Fruit fly (Drosophila melanogaster): ENCODE measurements around the gene Noa36.

The Noa36 gene

DNA sequence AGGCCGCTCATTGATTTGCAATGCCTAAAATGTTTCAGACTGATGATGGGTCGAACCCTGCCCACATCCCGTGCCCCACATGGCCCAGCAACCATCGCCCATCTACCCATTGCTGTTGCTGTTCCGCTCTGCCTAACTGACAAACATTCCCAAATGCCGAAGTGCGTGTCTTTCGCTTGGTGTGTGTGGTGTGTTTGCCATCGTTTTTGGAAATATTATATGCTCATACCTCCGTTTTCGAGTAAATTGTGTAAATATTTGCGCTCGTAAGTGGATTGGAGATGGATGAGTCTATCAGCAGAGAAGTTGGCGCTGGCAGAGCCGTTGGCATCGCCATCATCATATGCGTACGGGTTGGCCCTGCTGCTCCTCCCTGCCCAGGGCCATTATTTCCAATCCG, 1.6 kb downstream of the Noa36 start:
- TF ChIP-seq cic (GFP tag; optimal IDR thresholded peaks at IDR 0.05), result no peak
- no peak for TF ChIP-seq CG1620 (GFP tag; optimal IDR thresholded peaks at IDR 0.05)

DNA sequence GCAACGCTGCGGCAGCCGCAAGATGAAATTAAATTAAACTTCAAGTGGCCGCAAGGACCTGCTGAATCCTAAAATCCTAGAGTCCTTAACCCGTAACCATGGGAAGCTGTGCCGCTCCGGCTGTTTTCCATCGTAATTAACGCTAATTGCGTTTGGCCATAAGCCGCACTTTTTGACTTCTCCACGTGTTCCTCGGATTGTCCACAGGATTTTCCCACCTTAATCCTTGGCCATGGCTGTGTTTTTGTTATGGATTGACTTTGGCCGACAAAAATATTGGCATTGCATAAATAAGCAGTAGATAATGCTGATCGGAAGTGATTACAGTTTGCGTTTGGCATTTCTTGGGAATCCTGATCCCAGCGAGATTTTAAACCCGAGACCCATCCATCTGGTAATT, 2.7 kb downstream of the Noa36 start:
- no peak for TF ChIP-seq pad (GFP tag; optimal IDR thresholded peaks at IDR 0.05)
- no peak for TF ChIP-seq CG7045 (GFP tag; optimal IDR thresholded peaks at IDR 0.05)
- no peak for TF ChIP-seq Hr96 (GFP tag; optimal IDR thresholded peaks at IDR 0.05)
- TF ChIP-seq cic (GFP tag; optimal IDR thresholded peaks at IDR 0.05), result no peak
- TF ChIP-seq cnc (optimal IDR thresholded peaks at IDR 0.05), result no peak
- TF ChIP-seq Clk (GFP tag; optimal IDR thresholded peaks at IDR 0.05), result no peak

DNA sequence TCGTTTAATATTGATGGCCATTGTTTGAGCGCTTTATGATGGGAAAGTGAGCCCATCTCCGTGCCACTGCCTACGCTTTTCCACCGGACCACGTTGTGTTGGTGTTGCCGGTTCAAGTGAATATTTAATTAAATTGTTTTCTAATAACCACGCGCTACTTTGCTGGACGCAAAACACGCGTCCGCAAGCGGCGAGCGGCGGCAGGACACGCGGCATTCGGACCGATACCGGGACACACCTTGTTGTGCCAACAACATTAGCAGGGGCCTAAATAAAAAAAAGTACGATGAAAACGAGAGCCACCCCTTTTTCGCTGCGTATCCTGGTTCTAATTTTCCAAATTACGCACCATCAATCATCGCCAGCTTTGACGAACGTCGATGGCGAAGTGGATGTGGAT, 3.2 kb downstream of the Noa36 start:
- TF ChIP-seq CG12768 (GFP tag; optimal IDR thresholded peaks at IDR 0.05) (no peak), Crg-1 (GFP tag; optimal IDR thresholded peaks at IDR 0.05) (no peak), CG14711 (tag; optimal IDR thresholded peaks at IDR 0.05) (no peak), CG33017 (tag; optimal IDR thresholded peaks at IDR 0.05) (no peak), toe (GFP tag; optimal IDR thresholded peaks at IDR 0.05) (no peak), CG11617 (GFP tag; optimal IDR thresholded peaks at IDR 0.05) (no peak), Mnt (GFP tag; optimal IDR thresholded peaks at IDR 0.05) (no peak), Hr96 (GFP tag; optimal IDR thresholded peaks at IDR 0.05) (no peak), Clk (GFP tag; optimal IDR thresholded peaks at IDR 0.05) (no peak), cic (GFP tag; optimal IDR thresholded peaks at IDR 0.05) (no peak), pad (GFP tag; optimal IDR thresholded peaks at IDR 0.05) (no peak), kay (GFP tag; ENCODE audit: borderline replicate concordance) (no peak), ovo (GFP tag; optimal IDR thresholded peaks at IDR 0.05) (no peak), CG1620 (GFP tag; optimal IDR thresholded peaks at IDR 0.05) (no peak), tj (GFP tag; optimal IDR thresholded peaks at IDR 0.05) (no peak), CG7101 (tag; optimal IDR thresholded peaks at IDR 0.05) (no peak), cnc (optimal IDR thresholded peaks at IDR 0.05) (no peak), CG5204 (GFP tag; optimal IDR thresholded peaks at IDR 0.05) (no peak)

DNA sequence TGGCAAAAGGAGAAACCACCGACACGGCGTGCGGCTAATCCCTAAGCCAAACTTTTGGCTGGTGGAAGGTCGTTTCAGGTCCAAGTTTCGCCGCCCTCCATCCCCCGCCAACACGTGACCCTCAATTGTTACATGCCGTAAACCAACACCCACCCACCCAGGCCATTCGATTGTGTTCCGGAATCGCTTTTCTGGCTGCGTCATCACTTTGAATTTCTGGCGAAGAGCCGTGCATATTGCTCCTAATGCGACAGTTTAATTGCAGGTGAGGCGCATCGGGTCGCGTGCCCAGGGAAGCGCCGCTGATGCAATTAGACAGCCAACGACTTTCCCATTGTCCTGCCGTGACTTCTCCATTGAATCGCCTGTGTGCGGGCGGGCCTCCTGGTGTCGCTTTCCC, 4.2 kb downstream of the Noa36 start:
- TF ChIP-seq Clk (GFP tag; optimal IDR thresholded peaks at IDR 0.05) (no peak), CG33017 (tag; optimal IDR thresholded peaks at IDR 0.05) (no peak), toe (GFP tag; optimal IDR thresholded peaks at IDR 0.05) (no peak), CG11617 (GFP tag; optimal IDR thresholded peaks at IDR 0.05) (no peak), CG14711 (tag; optimal IDR thresholded peaks at IDR 0.05) (no peak), Crg-1 (GFP tag; optimal IDR thresholded peaks at IDR 0.05) (no peak), CG12768 (GFP tag; optimal IDR thresholded peaks at IDR 0.05) (no peak), pad (GFP tag; optimal IDR thresholded peaks at IDR 0.05) (no peak), bab1 (GFP tag; optimal IDR thresholded peaks at IDR 0.05) (no peak), cic (GFP tag; optimal IDR thresholded peaks at IDR 0.05) (no peak)

DNA sequence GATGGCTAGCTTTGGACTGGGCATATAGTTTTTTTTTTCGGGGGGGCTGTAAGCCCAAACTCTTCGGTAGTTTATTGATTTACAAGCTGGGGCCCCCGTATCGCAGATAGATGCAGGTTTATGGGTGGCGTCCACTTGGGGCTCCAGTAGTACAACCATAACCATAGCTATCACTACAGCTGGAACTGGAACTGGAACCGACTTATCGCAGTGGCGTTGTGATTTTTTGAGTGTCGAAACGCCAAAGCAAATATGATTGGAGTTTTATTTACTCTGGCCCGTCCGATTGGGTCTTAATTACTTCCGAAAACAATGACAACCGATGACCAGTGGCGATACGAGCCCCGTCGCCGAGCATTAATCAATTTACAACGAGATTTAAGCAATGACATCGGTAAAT, 8.6 kb downstream of the Noa36 start:
- TF ChIP-seq Crg-1 (GFP tag; optimal IDR thresholded peaks at IDR 0.05) (no peak), CG7045 (GFP tag; optimal IDR thresholded peaks at IDR 0.05) (peak; percentile 20), tj (GFP tag; optimal IDR thresholded peaks at IDR 0.05) (no peak), CG7101 (tag; optimal IDR thresholded peaks at IDR 0.05) (peak; percentile 12), CG11617 (GFP tag; optimal IDR thresholded peaks at IDR 0.05) (peak; percentile 13), cic (GFP tag; optimal IDR thresholded peaks at IDR 0.05) (peak; percentile 45), CG12768 (GFP tag; optimal IDR thresholded peaks at IDR 0.05) (peak; percentile 33)

DNA sequence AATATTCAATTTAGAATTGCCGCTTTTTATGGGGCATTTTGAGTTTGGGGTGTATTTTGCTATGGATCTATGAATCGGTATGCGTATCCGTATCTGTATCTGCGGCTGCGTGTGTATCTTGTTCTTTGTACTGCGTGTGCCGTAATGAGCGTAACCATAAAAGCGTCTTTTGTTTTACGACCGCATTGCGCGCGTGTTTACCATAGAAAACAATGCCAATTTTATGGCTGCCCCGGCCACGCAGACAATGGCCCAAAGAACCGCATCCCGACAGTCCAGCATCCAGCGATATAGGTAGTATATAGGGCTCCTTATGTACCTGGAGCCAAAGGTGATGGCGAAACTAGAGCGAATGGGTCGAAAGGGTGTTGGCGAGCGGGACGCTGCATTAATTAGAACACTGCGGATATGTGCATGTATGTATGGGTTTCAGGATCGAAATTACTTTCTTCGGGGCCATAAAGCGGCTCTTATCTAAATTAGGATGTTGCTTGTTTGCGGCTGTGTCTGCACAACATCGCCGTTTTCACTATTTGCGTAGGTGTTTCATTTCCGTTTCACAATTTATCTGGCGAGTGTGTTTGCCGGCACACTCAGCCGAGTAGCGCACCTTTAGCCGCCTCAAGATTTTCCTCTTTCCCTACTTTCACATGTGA, 10.6 kb downstream of the Noa36 start:
- TF ChIP-seq toe (GFP tag; optimal IDR thresholded peaks at IDR 0.05) (no peak), kay (GFP tag; ENCODE audit: borderline replicate concordance) (no peak), pad (GFP tag; optimal IDR thresholded peaks at IDR 0.05) (no peak)

DNA sequence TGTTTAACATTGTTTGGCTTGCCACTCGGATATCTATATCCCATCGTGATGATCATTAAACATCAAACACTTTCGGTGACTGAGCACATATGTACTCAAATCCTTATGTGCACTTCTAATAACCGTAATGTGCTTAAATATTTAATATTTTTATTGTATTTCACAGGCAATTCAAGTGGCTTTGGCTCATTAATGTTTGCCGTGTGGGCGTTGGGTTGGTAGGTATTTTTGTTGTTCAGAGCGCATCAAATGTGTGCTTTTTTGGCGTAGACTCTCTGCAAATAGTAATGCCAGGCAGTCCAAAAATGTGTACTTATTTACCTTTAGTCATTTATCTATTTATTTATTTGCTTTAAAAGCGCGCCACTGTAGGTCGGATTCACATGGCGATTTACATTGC, 12.1 kb downstream of the Noa36 start:
- TF ChIP-seq pad (GFP tag; optimal IDR thresholded peaks at IDR 0.05), result peak; percentile 12
- TF ChIP-seq Clk (GFP tag; optimal IDR thresholded peaks at IDR 0.05), result no peak
- no peak for TF ChIP-seq cic (GFP tag; optimal IDR thresholded peaks at IDR 0.05)
- TF ChIP-seq CG1620 (GFP tag; optimal IDR thresholded peaks at IDR 0.05), result peak; percentile 30
- peak; percentile 65 for TF ChIP-seq Crg-1 (GFP tag; optimal IDR thresholded peaks at IDR 0.05)
- no peak for TF ChIP-seq CG33017 (tag; optimal IDR thresholded peaks at IDR 0.05)
- no peak for TF ChIP-seq CG14711 (tag; optimal IDR thresholded peaks at IDR 0.05)
- TF ChIP-seq kay (GFP tag; ENCODE audit: borderline replicate concordance), result peak; percentile 90
- no peak for TF ChIP-seq Hr96 (GFP tag; optimal IDR thresholded peaks at IDR 0.05)
- no peak for TF ChIP-seq tj (GFP tag; optimal IDR thresholded peaks at IDR 0.05)
- peak; percentile 29 for TF ChIP-seq ovo (GFP tag; optimal IDR thresholded peaks at IDR 0.05)
- TF ChIP-seq CG5204 (GFP tag; optimal IDR thresholded peaks at IDR 0.05), result no peak
- peak; percentile 33 for TF ChIP-seq CG11617 (GFP tag; optimal IDR thresholded peaks at IDR 0.05)
- peak; percentile 53 for TF ChIP-seq CG7045 (GFP tag; optimal IDR thresholded peaks at IDR 0.05)
- TF ChIP-seq Mnt (GFP tag; optimal IDR thresholded peaks at IDR 0.05), result peak; percentile 9
- TF ChIP-seq CG7101 (tag; optimal IDR thresholded peaks at IDR 0.05), result peak; percentile 12
- TF ChIP-seq bab1 (GFP tag; optimal IDR thresholded peaks at IDR 0.05), result no peak
- peak; percentile 23 for TF ChIP-seq CG12768 (GFP tag; optimal IDR thresholded peaks at IDR 0.05)
- TF ChIP-seq cnc (optimal IDR thresholded peaks at IDR 0.05), result no peak
- no peak for TF ChIP-seq toe (GFP tag; optimal IDR thresholded peaks at IDR 0.05)
